Fruit fly (Drosophila melanogaster) whole organism, embryonic: ENCODE results near the gene CG43163.

Experiments used
- Atf3 ChIP-seq: fragments of 200-800 bp; sonication (Bioruptor generic); optimal IDR thresholded peaks from 3 replicates; lab custom pipeline; 2016; ENCODE audit warnings: missing biosample characterization, missing genetic modification characterization
- Awh ChIP-seq: fragments of 200-800 bp; sonication (Bioruptor generic); IDR thresholded peaks from 2 replicates; pipeline ENCODE4, ENCODE4 v1.3.6; 2022; ENCODE audit warnings: missing biosample characterization, missing genetic modification characterization
- CG10267 ChIP-seq: fragments of 200-800 bp; sonication (Bioruptor generic); optimal IDR thresholded peaks from 2 replicates; lab custom pipeline; 2018; ENCODE audit warnings: missing biosample characterization, mild to moderate bottlenecking, missing genetic modification characterization, moderate library complexity
- CG10431 ChIP-seq: fragments of 200-800 bp; sonication (Bioruptor generic); optimal IDR thresholded peaks from 3 replicates; lab custom pipeline; 2018; ENCODE audit warnings: missing biosample characterization, mild to moderate bottlenecking, missing genetic modification characterization
- CG11093 ChIP-seq: fragments of 200-800 bp; sonication (Bioruptor generic); IDR thresholded peaks from 3 replicates; pipeline ENCODE4 v1.3.6; 2022; ENCODE audit warnings: missing biosample characterization, missing genetic modification characterization
- CG11504 ChIP-seq: fragments of 200-800 bp; sonication (Bioruptor generic); optimal IDR thresholded peaks from 3 replicates; lab custom pipeline; 2019; ENCODE audit warnings: missing biosample characterization, mild to moderate bottlenecking, missing genetic modification characterization, moderate library complexity
- CG11560 ChIP-seq: fragments of 200-800 bp; sonication (Bioruptor generic); IDR thresholded peaks from 3 replicates; pipeline ENCODE4 v1.3.6; 2022; ENCODE audit warnings: missing biosample characterization, missing genetic modification characterization
- CG12391 ChIP-seq: fragments of 200-800 bp; sonication (Bioruptor generic); optimal IDR thresholded peaks from 3 replicates; lab custom pipeline; 2018; ENCODE audit warnings: missing biosample characterization, mild to moderate bottlenecking, missing genetic modification characterization, moderate library complexity
- CG14667 ChIP-seq: fragments of 200-800 bp; sonication (Bioruptor generic); IDR thresholded peaks from 2 replicates; pipeline ENCODE4 v1.3.6; 2022; ENCODE audit warnings: missing biosample characterization, missing genetic modification characterization
- CG14965 ChIP-seq: fragments of 200-800 bp; sonication (Bioruptor generic); optimal IDR thresholded peaks from 2 replicates; lab custom pipeline; 2016; ENCODE audit warnings: missing biosample characterization, missing genetic modification characterization, borderline replicate concordance
- CG2116 ChIP-seq: fragments of 200-800 bp; sonication (Bioruptor generic); optimal IDR thresholded peaks from 3 replicates; lab custom pipeline; 2018; ENCODE audit warnings: missing biosample characterization, mild to moderate bottlenecking, missing genetic modification characterization
- CG2120 ChIP-seq: fragments of 200-800 bp; sonication (Bioruptor generic); optimal IDR thresholded peaks from 3 replicates; lab custom pipeline; 2016; ENCODE audit warnings: missing biosample characterization, missing genetic modification characterization
- CG2678 ChIP-seq: fragments of 200-800 bp; sonication (Bioruptor generic); optimal IDR thresholded peaks from 3 replicates; lab custom pipeline; 2019; ENCODE audit warnings: missing biosample characterization, mild to moderate bottlenecking, missing genetic modification characterization, moderate library complexity
- CG3726 ChIP-seq: fragments of 200-800 bp; sonication (Bioruptor generic); IDR thresholded peaks from 3 replicates; pipeline ENCODE4, ENCODE4 v1.3.6; 2022; ENCODE audit warnings: missing biosample characterization, missing genetic modification characterization
- CG42726 ChIP-seq: fragments of 200-800 bp; sonication (Bioruptor generic); IDR thresholded peaks from 2 replicates; pipeline ENCODE4 v1.3.6; 2022; ENCODE audit warnings: missing biosample characterization, missing genetic modification characterization; ENCODE audit not compliant: partially characterized antibody
- CG4328 ChIP-seq: fragments of 200-800 bp; sonication (Bioruptor generic); optimal IDR thresholded peaks from 3 replicates; lab custom pipeline; 2017; ENCODE audit warnings: missing biosample characterization, missing genetic modification reagents, missing genetic modification characterization
- CG43689 ChIP-seq: fragments of 200-800 bp; sonication (Bioruptor generic); IDR thresholded peaks from 2 replicates; pipeline ENCODE4 v1.3.6; 2022; ENCODE audit warnings: missing biosample characterization, missing genetic modification characterization
- CG6791 ChIP-seq: fragments of 200-800 bp; sonication (Bioruptor generic); IDR thresholded peaks from 3 replicates; pipeline ENCODE4 v1.3.6; 2022; ENCODE audit warnings: missing biosample characterization, missing genetic modification characterization; ENCODE audit not compliant: partially characterized antibody
- CG7987 ChIP-seq: fragments of 200-800 bp; sonication (Bioruptor generic); optimal IDR thresholded peaks from 2 replicates; lab custom pipeline; 2018; ENCODE audit warnings: missing biosample characterization, mild to moderate bottlenecking, missing genetic modification characterization, moderate library complexity
- CG8765 ChIP-seq: fragments of 200-800 bp; sonication (Bioruptor generic); IDR thresholded peaks from 2 replicates; pipeline ENCODE4 v1.3.6; 2022; ENCODE audit warnings: missing biosample characterization, missing genetic modification characterization
- CG8924 ChIP-seq: fragments of 200-800 bp; optimal IDR thresholded peaks from 3 replicates; lab custom pipeline; 2019; ENCODE audit warnings: missing biosample characterization, mild to moderate bottlenecking, missing genetic modification characterization, moderate library complexity
- CG8944 ChIP-seq: fragments of 200-800 bp; sonication (Bioruptor generic); optimal IDR thresholded peaks from 3 replicates; lab custom pipeline; 2016; ENCODE audit warnings: missing biosample characterization, missing genetic modification characterization
- CHES-1-like ChIP-seq: fragments of 200-800 bp; sonication (Bioruptor generic); optimal IDR thresholded peaks from 2 replicates; lab custom pipeline; 2016; ENCODE audit warnings: missing biosample characterization, missing genetic modification characterization
- Dek ChIP-seq: fragments of 200-800 bp; sonication (Bioruptor generic); optimal IDR thresholded peaks from 3 replicates; lab custom pipeline; 2019; ENCODE audit warnings: missing biosample characterization, mild to moderate bottlenecking, missing genetic modification characterization, moderate library complexity
- Drgx ChIP-seq: fragments of 200-800 bp; sonication (Bioruptor generic); IDR thresholded peaks from 2 replicates; pipeline ENCODE4 v1.3.6; 2022; ENCODE audit warnings: missing biosample characterization, missing genetic modification characterization
- Eip74EF ChIP-seq, 2 experiments: fragments of 200-800 bp in 1 of 2; fragments of >200 bp in 1 of 2; sonication (Bioruptor generic) in 1 of 2; optimal IDR thresholded peaks; 2 replicates each; lab custom pipeline; 2017 to 2019; ENCODE audit warnings: missing biosample characterization in 2 of 2, missing genetic modification characterization in 2 of 2, mild to moderate bottlenecking in 1 of 2, moderate library complexity in 1 of 2
- Elba2 ChIP-seq: fragments of 200-800 bp; sonication (Bioruptor generic); optimal IDR thresholded peaks from 3 replicates; lab custom pipeline; 2016; ENCODE audit warnings: missing biosample characterization, missing genetic modification characterization
- Fer2 ChIP-seq: fragments of 200-800 bp; sonication (Bioruptor generic); optimal IDR thresholded peaks from 2 replicates; lab custom pipeline; 2018; ENCODE audit warnings: missing biosample characterization, mild to moderate bottlenecking, missing genetic modification characterization, moderate library complexity
- HLH54F ChIP-seq: fragments of 200-800 bp; sonication (Bioruptor generic); optimal IDR thresholded peaks from 3 replicates; lab custom pipeline; 2016; ENCODE audit warnings: missing biosample characterization, missing genetic modification characterization
- Hmr ChIP-seq: fragments of 200-800 bp; sonication (Bioruptor generic); optimal IDR thresholded peaks from 3 replicates; lab custom pipeline; 2017; ENCODE audit warnings: mild to moderate bottlenecking, missing biosample characterization, missing genetic modification reagents, missing genetic modification characterization
- Nf-YA ChIP-seq: fragments of 200-800 bp; sonication (Bioruptor generic); IDR thresholded peaks from 2 replicates; pipeline ENCODE4 v1.3.6; 2022; ENCODE audit warnings: missing biosample characterization, missing genetic modification characterization
- Nf-YB ChIP-seq: fragments of 200-800 bp; sonication (Bioruptor generic); optimal IDR thresholded peaks from 3 replicates; lab custom pipeline; 2019; ENCODE audit warnings: missing biosample characterization, mild to moderate bottlenecking, missing genetic modification characterization, moderate library complexity
- Rx ChIP-seq: fragments of 200-800 bp; sonication (Bioruptor generic); IDR thresholded peaks from 2 replicates; pipeline ENCODE4 v1.3.6; 2022; ENCODE audit warnings: missing biosample characterization, missing genetic modification characterization
- Sry-β ChIP-seq: fragments of 200-800 bp; sonication (Bioruptor generic); optimal IDR thresholded peaks from 2 replicates; lab custom pipeline; 2018; ENCODE audit warnings: missing biosample characterization, mild to moderate bottlenecking, missing genetic modification characterization, moderate library complexity
- ash1 ChIP-seq: fragments of 200-800 bp; sonication (Bioruptor generic); optimal IDR thresholded peaks from 2 replicates; lab custom pipeline; 2018; ENCODE audit warnings: missing biosample characterization, mild to moderate bottlenecking, missing genetic modification characterization
- cg ChIP-seq: fragments of 200-800 bp; sonication (Bioruptor generic); optimal IDR thresholded peaks from 3 replicates; lab custom pipeline; 2019; ENCODE audit warnings: missing biosample characterization, mild to moderate bottlenecking, missing genetic modification characterization, moderate library complexity
- ci ChIP-seq: fragments of 200-800 bp; sonication (Bioruptor generic); IDR thresholded peaks from 3 replicates; pipeline ENCODE4 v1.3.6; 2022; ENCODE audit warnings: missing biosample characterization, missing genetic modification characterization
- fd102C ChIP-seq: fragments of 200-800 bp; sonication (Bioruptor generic); optimal IDR thresholded peaks from 2 replicates; lab custom pipeline; 2018; ENCODE audit warnings: missing biosample characterization, mild to moderate bottlenecking, missing genetic modification characterization, moderate library complexity
- jigr1 ChIP-seq: fragments of 200-800 bp; sonication (Bioruptor generic); IDR thresholded peaks from 3 replicates; pipeline ENCODE4 v1.3.6; 2022; ENCODE audit warnings: missing biosample characterization, missing genetic modification characterization
- klu ChIP-seq: fragments of 200-800 bp; sonication (Bioruptor generic); IDR thresholded peaks from 2 replicates; pipeline ENCODE4 v1.3.6; 2022; ENCODE audit warnings: missing biosample characterization, missing genetic modification characterization
- mld ChIP-seq: fragments of 200-800 bp; sonication (Bioruptor generic); IDR thresholded peaks from 3 replicates; pipeline ENCODE4 v1.3.6; 2022; ENCODE audit warnings: missing biosample characterization, missing genetic modification characterization; ENCODE audit not compliant: partially characterized antibody
- prd ChIP-seq, 3 experiments: fragments of >200 bp in 2 of 3; fragments of 200-800 bp in 1 of 3; sonication (Bioruptor generic) in 1 of 3; optimal IDR thresholded peaks in 2 of 3; IDR thresholded peaks in 1 of 3; 2 replicates in 2 of 3; 3 replicates in 1 of 3; pipeline versions ENCODE4 v1.3.6 to Lab custom; 2017 to 2022; ENCODE audit warnings: missing biosample characterization in 1 of 3, missing genetic modification characterization in 1 of 3
- pzg ChIP-seq: fragments of 200-800 bp; sonication (Bioruptor generic); optimal IDR thresholded peaks from 3 replicates; lab custom pipeline; 2018; ENCODE audit warnings: missing biosample characterization, mild to moderate bottlenecking, missing genetic modification characterization, moderate library complexity
- slp2 ChIP-seq: fragments of 200-800 bp; sonication (Bioruptor generic); optimal IDR thresholded peaks from 2 replicates; lab custom pipeline; 2016; ENCODE audit warnings: missing biosample characterization, missing genetic modification characterization
- stwl ChIP-seq: fragments of 200-800 bp; sonication (Bioruptor generic); optimal IDR thresholded peaks from 3 replicates; lab custom pipeline; 2018; ENCODE audit warnings: missing biosample characterization, mild to moderate bottlenecking, missing genetic modification characterization, moderate library complexity
- ttk ChIP-seq: fragments of 200-800 bp; sonication (Bioruptor generic); IDR thresholded peaks from 2 replicates; pipeline ENCODE4 v2.1.2; 2022; ENCODE audit warnings: missing biosample characterization, missing genetic modification characterization
- unc-4 ChIP-seq: fragments of 200-800 bp; sonication (Bioruptor generic); IDR thresholded peaks from 2 replicates; pipeline ENCODE4 v1.3.6; 2022; ENCODE audit warnings: missing biosample characterization, missing genetic modification characterization; ENCODE audit not compliant: partially characterized antibody
- yki ChIP-seq: fragments of >200 bp; optimal IDR thresholded peaks from 3 replicates; lab custom pipeline; 2018

Gene CG43163

dm6 chr3L:8524816-8525625 lies 18.1 kb upstream of the CG43163 start, which contains the start of the genes GstO1 and foi (continued):
- TF ChIP-seq jigr1 (GFP tag; lab: Robert Waterston, UW) (no peak), CG2116 (GFP tag; lab: Kevin White, UChicago) (peak; percentile 95), CG2678 (tag; lab: Kevin White, UChicago) (peak; percentile 44), ash1 (GFP tag; lab: Kevin White, UChicago) (no peak), Fer2 (tag; lab: Kevin White, UChicago) (no peak), klu (GFP tag; lab: Robert Waterston, UW) (no peak), CG43689 (GFP tag; lab: Robert Waterston, UW) (no peak), ci (GFP tag; lab: Robert Waterston, UW) (peak; percentile 66; the same call in 2 of the 3 replicates), Sry-β (GFP tag; lab: Kevin White, UChicago) (no peak), CG7987 (GFP tag; lab: Kevin White, UChicago) (no peak), Rx (GFP tag; lab: Robert Waterston, UW) (no peak), CG6791 (GFP tag; lab: Robert Waterston, UW) (peak; percentile 99), slp2 (GFP tag; lab: Kevin White, UChicago) (no peak), Drgx (GFP tag; lab: Robert Waterston, UW) (no peak), Dek (tag; lab: Kevin White, UChicago) (peak; percentile 37), yki (lab: Kevin White, UChicago) (no peak), CG3726 (no peak), CG11504 (tag; lab: Kevin White, UChicago) (no peak), CG10267 (tag; lab: Kevin White, UChicago) (peak; percentile 58), CG14965 (no peak), stwl (tag; lab: Kevin White, UChicago) (peak; percentile 95), Hmr (peak; percentile 10), Elba2 (GFP tag; lab: Kevin White, UChicago) (no peak), CHES-1-like (GFP tag; lab: Kevin White, UChicago) (peak; percentile 14), CG10431 (peak; percentile 69), CG4328 (GFP tag; lab: Kevin White, UChicago) (no peak), CG8924 (tag; lab: Kevin White, UChicago) (peak; percentile 90), Nf-YA (GFP tag; lab: Robert Waterston, UW) (no peak), CG12391 (tag; lab: Kevin White, UChicago) (peak; percentile 68), CG8944 (GFP tag; lab: Kevin White, UChicago) (no peak), cg (GFP tag; lab: Kevin White, UChicago) (no peak), ttk (GFP tag; lab: Robert Waterston, UW) (no peak), mld (GFP tag; lab: Robert Waterston, UW) (peak; percentile 99), CG2120 (GFP tag; lab: Kevin White, UChicago) (peak; percentile 56), unc-4 (peak; percentile 95), prd (optimal IDR thresholded peaks at IDR 0.05; lab: Kevin White, UChicago) (no peak), prd (GFP tag; IDR thresholded peaks at IDR 0.05; lab: Robert Waterston, UW) (0 out of 3 replicates have a peak, but pooled peaks have one; percentile 27), CG11560 (tag; lab: Robert Waterston, UW) (peak; percentile 86), Atf3 (GFP tag; lab: Kevin White, UChicago) (no peak), CG42726 (GFP tag; lab: Robert Waterston, UW) (peak; percentile 98), fd102C (GFP tag; lab: Kevin White, UChicago) (no peak), HLH54F (GFP tag; lab: Kevin White, UChicago) (peak; percentile 4), Awh (GFP tag; lab: Robert Waterston, UW) (no peak), CG8765 (no peak), CG14667 (no peak), Eip74EF (GFP tag; optimal IDR thresholded peaks at IDR 0.05; lab: Kevin White, UChicago) (no peak), pzg (peak; percentile 89), Nf-YB (no peak), CG11093 (GFP tag; lab: Robert Waterston, UW) (no peak)
